Worm (Caenorhabditis elegans): Measurements from ENCODE around the gene ndub-5.
A peak's percentile ranks its signal among the peaks of the same experiment; 100 is the strongest.

The ndub-5 gene

DNA sequence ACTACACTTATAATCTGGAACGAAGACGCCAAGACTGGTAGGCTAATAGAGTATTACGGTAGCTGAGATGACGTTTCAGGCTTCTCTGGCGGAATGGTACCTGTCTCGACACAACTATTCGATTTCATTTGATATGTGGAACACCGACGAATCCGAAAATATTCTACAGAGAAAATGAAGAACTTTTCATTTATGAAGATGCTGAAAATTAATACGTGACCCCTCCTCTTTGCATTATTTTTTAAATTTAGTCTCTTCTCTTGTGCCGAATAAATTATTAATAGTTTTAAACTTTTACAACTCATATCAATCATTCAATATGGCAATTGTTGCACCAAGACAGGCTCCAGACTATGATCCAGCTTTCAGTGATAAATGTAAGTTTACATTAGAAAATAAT lies 25.2 kb downstream of the ndub-5 start, which contains the start of gene C25H3.16:
TSS of gene C25H3.16 (plus strand) at position 301 of the 400 bp plus-strand sequence.
- TF ChIP-seq ceh-100 (GFP tag; IDR thresholded peaks at IDR 0.05) (no peak), Y53F4B.3 (GFP tag; IDR thresholded peaks at IDR 0.05) (no peak), egl-44 (GFP tag; IDR thresholded peaks at IDR 0.05) (no peak), him-1 (tag; optimal IDR thresholded peaks at IDR 0.05) (peak; percentile 74), cebp-1 (GFP tag; IDR thresholded peaks at IDR 0.05) (no peak), cebp-1 (tag; optimal IDR thresholded peaks at IDR 0.05) (no peak), ceh-79 (tag; optimal IDR thresholded peaks at IDR 0.05) (no peak), ztf-18 (tag; optimal IDR thresholded peaks at IDR 0.05) (no peak)

DNA sequence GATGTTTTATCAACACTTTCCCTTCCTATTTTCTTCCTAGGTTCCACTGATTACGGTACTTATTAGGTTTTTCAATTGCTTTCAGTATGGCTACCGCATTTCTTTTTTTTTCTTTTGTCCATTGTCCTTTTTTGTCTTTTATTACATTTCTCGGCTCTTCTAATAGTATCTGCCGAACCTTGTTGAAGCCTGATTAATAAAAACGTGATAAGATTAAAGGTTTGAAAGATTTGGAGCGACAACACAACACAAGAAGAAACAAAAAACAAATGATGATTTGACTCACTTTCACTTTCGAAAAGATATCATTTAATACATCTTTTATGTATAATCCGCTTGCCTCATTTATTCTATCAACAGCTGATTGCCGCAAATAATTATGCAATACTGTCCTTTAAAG lies 26.1 kb downstream of the ndub-5 start, which contains the start of gene C25H3.15:
TSS of gene C25H3.15 (plus strand) at position 301 of the 400 bp plus-strand sequence.
- TF ChIP-seq zim-3 (tag; optimal IDR thresholded peaks at IDR 0.05): no peak
- no peak for TF ChIP-seq sdz-38 (tag; optimal IDR thresholded peaks at IDR 0.05)
- no peak for TF ChIP-seq attf-6 (GFP tag; IDR thresholded peaks at IDR 0.05)
- no peak for TF ChIP-seq B0019.2 (GFP tag; conservative IDR thresholded peaks at IDR 0.05)
- no peak for TF ChIP-seq ceh-58 (GFP tag; IDR thresholded peaks at IDR 0.05)
- TF ChIP-seq hmg-1.2 (GFP tag; IDR thresholded peaks at IDR 0.05): no peak
- no peak for TF ChIP-seq him-1 (tag; optimal IDR thresholded peaks at IDR 0.05)
- TF ChIP-seq cebp-1 (GFP tag; IDR thresholded peaks at IDR 0.05): no peak
- TF ChIP-seq cebp-1 (tag; optimal IDR thresholded peaks at IDR 0.05): no peak
- TF ChIP-seq hsf-1 (GFP tag; IDR thresholded peaks at IDR 0.05): no peak
- TF ChIP-seq ccch-3 (GFP tag; optimal IDR thresholded peaks at IDR 0.05): no peak
- no peak for TF ChIP-seq Y53G8AR.9 (GFP tag; conservative IDR thresholded peaks at IDR 0.05)
- TF ChIP-seq dpl-1 (GFP tag; optimal IDR thresholded peaks at IDR 0.05): no peak
- no peak for TF ChIP-seq lag-1 (GFP tag; IDR thresholded peaks at IDR 0.05)
- TF ChIP-seq xnd-1 (tag; optimal IDR thresholded peaks at IDR 0.05): no peak

DNA sequence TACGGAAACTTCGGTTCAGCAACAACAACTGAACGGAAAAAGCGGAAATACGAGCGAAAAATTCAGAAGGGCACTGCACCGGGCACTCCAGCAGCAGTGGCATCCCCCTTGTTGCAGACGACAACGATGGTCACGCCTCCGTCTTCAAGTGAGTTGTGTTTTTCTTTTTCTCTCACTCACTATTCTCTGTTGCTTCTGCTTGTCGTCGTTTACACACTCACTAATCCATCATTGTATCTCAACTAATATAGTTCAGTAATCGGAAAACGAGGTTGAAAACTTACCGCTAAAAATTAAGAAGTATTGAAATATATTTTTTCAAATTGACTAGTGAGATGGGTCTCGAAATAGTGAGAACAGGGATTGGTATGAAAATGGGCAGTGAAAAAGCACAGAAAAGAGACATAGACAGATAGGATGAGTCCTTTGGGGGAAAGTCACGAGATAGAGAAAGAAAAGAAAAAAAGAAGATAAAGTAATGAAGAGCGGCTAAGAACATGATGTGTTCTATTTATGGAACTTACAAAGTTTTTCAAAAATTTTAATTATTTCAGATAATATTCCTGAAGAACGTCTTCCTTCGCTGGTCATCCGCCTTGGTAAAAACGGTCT lies 27.9 kb downstream of the ndub-5 start:
- TF ChIP-seq efl-1 (GFP tag; optimal IDR thresholded peaks at IDR 0.05): no peak
- no peak for TF ChIP-seq Y79H2A.3 (GFP tag; conservative IDR thresholded peaks at IDR 0.05)
- TF ChIP-seq mxl-1 (tag; optimal IDR thresholded peaks at IDR 0.05): no peak
- TF ChIP-seq snpc-1.1 (tag; optimal IDR thresholded peaks at IDR 0.05; ENCODE audit: insufficient read depth): no peak
- TF ChIP-seq hsf-1 (GFP tag; IDR thresholded peaks at IDR 0.05): no peak
- TF ChIP-seq lsl-1 (GFP tag; optimal IDR thresholded peaks at IDR 0.05): no peak
- TF ChIP-seq hmg-1.2 (GFP tag; IDR thresholded peaks at IDR 0.05): no peak
- no peak for TF ChIP-seq ceh-79 (tag; optimal IDR thresholded peaks at IDR 0.05)
- no peak for TF ChIP-seq ZK185.1 (tag; optimal IDR thresholded peaks at IDR 0.05; ENCODE audit: poor library complexity, severe bottlenecking)
- TF ChIP-seq Y67H2A.10 (GFP tag; conservative IDR thresholded peaks at IDR 0.05): no peak
- no peak for TF ChIP-seq cebp-1 (GFP tag; IDR thresholded peaks at IDR 0.05)
- no peak for TF ChIP-seq cebp-1 (tag; optimal IDR thresholded peaks at IDR 0.05)
- TF ChIP-seq F49E8.2 (tag; optimal IDR thresholded peaks at IDR 0.05; ENCODE audit: insufficient read depth): no peak
- TF ChIP-seq ccch-3 (GFP tag; optimal IDR thresholded peaks at IDR 0.05): no peak
- TF ChIP-seq mel-28 (tag; optimal IDR thresholded peaks at IDR 0.05; ENCODE audit: borderline replicate concordance): no peak
- TF ChIP-seq madf-3 (GFP tag; IDR thresholded peaks at IDR 0.05): no peak
- TF ChIP-seq ztf-26 (tag; optimal IDR thresholded peaks at IDR 0.05): no peak
- TF ChIP-seq cebp-2 (GFP tag; IDR thresholded peaks at IDR 0.05): no peak
- no peak for TF ChIP-seq pha-4 (tag; optimal IDR thresholded peaks at IDR 0.05)

DNA sequence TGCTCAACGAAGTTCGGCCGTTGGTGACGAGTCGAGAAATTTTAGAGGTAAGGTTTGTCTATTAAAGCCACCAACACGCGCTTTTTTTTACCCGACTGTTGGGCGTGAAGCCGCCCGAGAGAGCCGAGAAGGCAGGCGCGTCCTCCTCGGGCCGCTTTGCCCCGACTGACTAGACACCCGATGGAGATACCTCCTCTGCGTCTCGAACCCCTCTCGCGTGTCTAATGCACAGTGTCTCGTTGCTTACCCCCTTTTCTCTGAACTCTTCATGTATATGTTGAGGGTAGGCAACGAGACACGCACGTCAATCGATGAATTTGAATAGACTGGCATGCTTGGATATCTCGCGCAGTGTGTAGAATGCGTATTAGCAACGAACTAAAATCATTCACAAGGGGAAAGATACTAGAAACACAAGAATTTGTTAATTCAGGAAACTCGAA lies 29.4 kb downstream of the ndub-5 start:
- no peak for TF ChIP-seq madf-8 (GFP tag; conservative IDR thresholded peaks at IDR 0.05)
- peak; percentile 87; the same call in 1 of the 2 replicates for TF ChIP-seq dox-1 (GFP tag; IDR thresholded peaks at IDR 0.05)
- TF ChIP-seq ztf-25 (GFP tag; IDR thresholded peaks at IDR 0.05): peak; percentile 95; the same call in 1 of the 2 replicates
- no peak for TF ChIP-seq ccch-3 (GFP tag; optimal IDR thresholded peaks at IDR 0.05)
- TF ChIP-seq ZK185.1 (tag; optimal IDR thresholded peaks at IDR 0.05; ENCODE audit: poor library complexity, severe bottlenecking): peak; percentile 74
- peak; percentile 96 for TF ChIP-seq sea-2 (GFP tag; IDR thresholded peaks at IDR 0.05)
- TF ChIP-seq F37B4.10 (GFP tag; IDR thresholded peaks at IDR 0.05): peak; percentile 92; the same call in 1 of the 2 replicates
- peak; percentile 93 for TF ChIP-seq tlf-1 (GFP tag; optimal IDR thresholded peaks at IDR 0.05)
- TF ChIP-seq ztf-28 (GFP tag; IDR thresholded peaks at IDR 0.05): peak; percentile 93
- TF ChIP-seq sptf-2 (GFP tag; optimal IDR thresholded peaks at IDR 0.05): no peak
- TF ChIP-seq mxl-1 (tag; optimal IDR thresholded peaks at IDR 0.05): peak; percentile 67
- peak; percentile 94 for TF ChIP-seq ztf-3 (GFP tag; optimal IDR thresholded peaks at IDR 0.05)
- TF ChIP-seq let-526 (GFP tag; IDR thresholded peaks at IDR 0.05): peak; percentile 97
- peak; percentile 50 for TF ChIP-seq xnd-1 (tag; optimal IDR thresholded peaks at IDR 0.05)
- TF ChIP-seq Y53G8AR.9 (GFP tag; conservative IDR thresholded peaks at IDR 0.05): peak; percentile 97

Measured in whole organism, young adult.